Fruit fly (Drosophila melanogaster) whole organism, embryonic: ENCODE measurements around the gene CG7483.

Experiments
- Bgb ChIP-seq: fragments of 200-800 bp; sonication (Bioruptor generic); IDR thresholded peaks from 2 replicates; pipeline ENCODE4 v1.3.6; 2022; ENCODE audit warnings: missing biosample characterization, missing genetic modification characterization; ENCODE audit not compliant: partially characterized antibody
- CG10274 ChIP-seq: fragments of 200-800 bp; sonication (Bioruptor generic); optimal IDR thresholded peaks from 3 replicates; lab custom pipeline; 2017; ENCODE audit warnings: missing biosample characterization, mild to moderate bottlenecking, missing genetic modification characterization
- CG11085 ChIP-seq: fragments of 200-800 bp; sonication (Bioruptor generic); IDR thresholded peaks from 2 replicates; pipeline ENCODE4 v1.3.6; 2022; ENCODE audit warnings: missing biosample characterization, missing genetic modification characterization
- CG11247 ChIP-seq: fragments of 200-800 bp; sonication (Bioruptor generic); IDR thresholded peaks from 2 replicates; pipeline ENCODE4 v1.3.6; 2022; ENCODE audit warnings: missing biosample characterization, missing genetic modification characterization
- CG12155 ChIP-seq: fragments of 200-800 bp; sonication (Bioruptor generic); optimal IDR thresholded peaks from 3 replicates; lab custom pipeline; 2016; ENCODE audit warnings: missing biosample characterization, missing genetic modification characterization
- CG13287 ChIP-seq: fragments of 200-800 bp; sonication (Bioruptor generic); IDR thresholded peaks from 2 replicates; pipeline ENCODE4 v1.3.6; 2022; ENCODE audit warnings: missing biosample characterization, missing genetic modification characterization; ENCODE audit not compliant: partially characterized antibody
- CG1603 ChIP-seq: fragments of 200-800 bp; sonication (Bioruptor generic); optimal IDR thresholded peaks from 2 replicates; lab custom pipeline; 2019; ENCODE audit warnings: missing biosample characterization, mild to moderate bottlenecking, missing genetic modification characterization, moderate library complexity
- CG16779 ChIP-seq: fragments of 200-800 bp; sonication (Bioruptor generic); IDR thresholded peaks from 2 replicates; pipeline ENCODE4 v1.3.6; 2022; ENCODE audit warnings: missing biosample characterization, missing genetic modification characterization
- CG17829 ChIP-seq: fragments of 200-800 bp; optimal IDR thresholded peaks from 2 replicates; lab custom pipeline; 2019; ENCODE audit warnings: missing biosample characterization, mild to moderate bottlenecking, missing genetic modification characterization, moderate library complexity
- CG17912 ChIP-seq: fragments of 200-800 bp; sonication (Bioruptor generic); optimal IDR thresholded peaks from 2 replicates; lab custom pipeline; 2018; ENCODE audit warnings: missing biosample characterization, mild to moderate bottlenecking, missing genetic modification characterization
- CG1832 ChIP-seq: fragments of 200-800 bp; sonication (Bioruptor generic); optimal IDR thresholded peaks from 2 replicates; lab custom pipeline; 2017; ENCODE audit warnings: missing biosample characterization, mild to moderate bottlenecking, missing genetic modification characterization, inconsistent platforms
- CG18599 ChIP-seq: fragments of 200-800 bp; sonication (Bioruptor generic); optimal IDR thresholded peaks from 3 replicates; lab custom pipeline; 2017; ENCODE audit warnings: missing biosample characterization, missing genetic modification characterization, mild to moderate bottlenecking, moderate library complexity, missing genetic modification reagents
- CG2116 ChIP-seq: fragments of 200-800 bp; sonication (Bioruptor generic); optimal IDR thresholded peaks from 3 replicates; lab custom pipeline; 2018; ENCODE audit warnings: missing biosample characterization, mild to moderate bottlenecking, missing genetic modification characterization
- CG2199 ChIP-seq: fragments of 200-800 bp; sonication (Bioruptor generic); IDR thresholded peaks from 3 replicates; pipeline ENCODE4 v1.3.6; 2022; ENCODE audit warnings: missing biosample characterization, missing genetic modification characterization
- CG33213 ChIP-seq: fragments of 200-800 bp; sonication (Bioruptor generic); optimal IDR thresholded peaks from 3 replicates; lab custom pipeline; 2016; ENCODE audit warnings: missing biosample characterization, missing genetic modification characterization
- CG34376 ChIP-seq: fragments of 200-800 bp; sonication (Bioruptor generic); optimal IDR thresholded peaks from 2 replicates; lab custom pipeline; 2018; ENCODE audit warnings: missing biosample characterization, mild to moderate bottlenecking, missing genetic modification characterization
- CG4360 ChIP-seq: fragments of 200-800 bp; sonication (Bioruptor generic); IDR thresholded peaks from 2 replicates; pipeline ENCODE4 v1.3.6; 2022; ENCODE audit warnings: missing biosample characterization, missing genetic modification characterization
- CG6683 ChIP-seq: fragments of 200-800 bp; sonication (Bioruptor generic); optimal IDR thresholded peaks from 2 replicates; lab custom pipeline; 2017; ENCODE audit warnings: missing biosample characterization, mild to moderate bottlenecking, missing genetic modification characterization, missing genetic modification reagents
- CG7372 ChIP-seq: fragments of 200-800 bp; sonication (Bioruptor generic); IDR thresholded peaks from 2 replicates; pipeline ENCODE4 v1.3.6; 2022; ENCODE audit warnings: missing biosample characterization, missing genetic modification characterization
- CG9797 ChIP-seq: fragments of 200-800 bp; sonication (Bioruptor generic); optimal IDR thresholded peaks from 3 replicates; lab custom pipeline; 2018; ENCODE audit warnings: missing biosample characterization, mild to moderate bottlenecking, missing genetic modification characterization
- CoRest ChIP-seq: fragments of 200-800 bp; sonication (Bioruptor generic); optimal IDR thresholded peaks from 3 replicates; lab custom pipeline; 2018; ENCODE audit warnings: missing biosample characterization, mild to moderate bottlenecking, missing genetic modification characterization, moderate library complexity
- Dad ChIP-seq: fragments of 200-800 bp; sonication (Bioruptor generic); optimal IDR thresholded peaks from 3 replicates; lab custom pipeline; 2016; ENCODE audit warnings: missing biosample characterization, missing genetic modification characterization
- Dip3 ChIP-seq: fragments of 200-800 bp; sonication (Bioruptor generic); optimal IDR thresholded peaks from 3 replicates; lab custom pipeline; 2016; ENCODE audit warnings: missing biosample characterization, missing genetic modification characterization
- Ets65A ChIP-seq: fragments of 200-800 bp; sonication (Bioruptor generic); peaks from one replicate; lab custom pipeline; 2016; ENCODE audit warnings: missing biosample characterization, missing genetic modification characterization
- GATAe ChIP-seq: fragments of 200-800 bp; sonication (Bioruptor generic); conservative IDR thresholded peaks from 2 replicates; pipeline ENCODE4 v1.3.6; 2022; ENCODE audit warnings: missing biosample characterization, missing genetic modification characterization
- HLH4C ChIP-seq: fragments of 200-800 bp; sonication (Bioruptor generic); IDR thresholded peaks from 3 replicates; pipeline ENCODE4 v1.3.6; 2022; ENCODE audit warnings: missing biosample characterization, missing genetic modification characterization; ENCODE audit not compliant: partially characterized antibody
- Hmr ChIP-seq: fragments of 200-800 bp; sonication (Bioruptor generic); optimal IDR thresholded peaks from 3 replicates; lab custom pipeline; 2017; ENCODE audit warnings: mild to moderate bottlenecking, missing biosample characterization, missing genetic modification reagents, missing genetic modification characterization
- Lhr ChIP-seq: fragments of 200-800 bp; sonication (Bioruptor generic); optimal IDR thresholded peaks from 3 replicates; lab custom pipeline; 2017; ENCODE audit warnings: mild to moderate bottlenecking, missing biosample characterization, missing genetic modification reagents, missing genetic modification characterization
- Max ChIP-seq: fragments of 200-800 bp; sonication (Bioruptor generic); optimal IDR thresholded peaks from 2 replicates; lab custom pipeline; 2016; ENCODE audit warnings: missing biosample characterization, mild to moderate bottlenecking, missing genetic modification characterization
- Oli ChIP-seq: fragments of 200-800 bp; sonication (Bioruptor generic); optimal IDR thresholded peaks from 2 replicates; lab custom pipeline; 2018; ENCODE audit warnings: missing biosample characterization, mild to moderate bottlenecking, missing genetic modification characterization, moderate library complexity
- Taf1 ChIP-seq: fragments of 200-800 bp; sonication (Bioruptor generic); IDR thresholded peaks from 2 replicates; pipeline ENCODE4 v1.3.6; 2022; ENCODE audit warnings: missing biosample characterization, missing genetic modification characterization
- Vsx1 ChIP-seq: fragments of 200-800 bp; sonication (Bioruptor generic); optimal IDR thresholded peaks from 2 replicates; lab custom pipeline; 2017; ENCODE audit warnings: missing biosample characterization, mild to moderate bottlenecking, missing genetic modification characterization, missing genetic modification reagents
- btn ChIP-seq: fragments of 200-800 bp; sonication (Bioruptor generic); optimal IDR thresholded peaks from 2 replicates; lab custom pipeline; 2016; ENCODE audit warnings: missing biosample characterization, missing genetic modification characterization
- eve ChIP-seq, 2 experiments: fragments of >200 bp; optimal IDR thresholded peaks; 2 replicates each; lab custom pipeline; 2017; ENCODE audit warnings: missing biosample characterization in 2 of 2, missing genetic modification characterization in 2 of 2
- exex ChIP-seq: fragments of 200-800 bp; sonication (Bioruptor generic); optimal IDR thresholded peaks from 4 replicates; lab custom pipeline; 2018; ENCODE audit warnings: missing biosample characterization, mild to moderate bottlenecking, missing genetic modification characterization, moderate library complexity
- grau ChIP-seq: fragments of 200-800 bp; optimal IDR thresholded peaks from 3 replicates; lab custom pipeline; 2019; ENCODE audit warnings: missing biosample characterization, mild to moderate bottlenecking, missing genetic modification characterization, moderate library complexity
- jumu ChIP-seq: fragments of 200-800 bp; sonication (Bioruptor generic); optimal IDR thresholded peaks from 3 replicates; lab custom pipeline; 2016; ENCODE audit warnings: missing biosample characterization, missing genetic modification characterization
- mld ChIP-seq: fragments of 200-800 bp; sonication (Bioruptor generic); IDR thresholded peaks from 3 replicates; pipeline ENCODE4 v1.3.6; 2022; ENCODE audit warnings: missing biosample characterization, missing genetic modification characterization; ENCODE audit not compliant: partially characterized antibody
- nerfin-2 ChIP-seq: fragments of 200-800 bp; sonication (Bioruptor generic); IDR thresholded peaks from 2 replicates; pipeline ENCODE4 v1.3.6; 2022; ENCODE audit warnings: missing biosample characterization, missing genetic modification characterization; ENCODE audit not compliant: partially characterized antibody
- nmo ChIP-seq: fragments of 200-800 bp; sonication (Bioruptor generic); optimal IDR thresholded peaks from 2 replicates; lab custom pipeline; 2018; ENCODE audit warnings: missing biosample characterization, mild to moderate bottlenecking, missing genetic modification characterization, moderate library complexity
- pita ChIP-seq: fragments of 200-800 bp; sonication (Bioruptor generic); optimal IDR thresholded peaks from 2 replicates; lab custom pipeline; 2017; ENCODE audit warnings: missing biosample characterization, mild to moderate bottlenecking, missing genetic modification characterization
- run ChIP-seq: fragments of 200-800 bp; sonication (Bioruptor generic); optimal IDR thresholded peaks from 3 replicates; lab custom pipeline; 2018; ENCODE audit warnings: missing biosample characterization, mild to moderate bottlenecking, missing genetic modification characterization
- sens ChIP-seq: fragments of 200-800 bp; sonication (Bioruptor generic); peaks from one replicate; lab custom pipeline; 2016; ENCODE audit warnings: missing biosample characterization, missing genetic modification characterization
- ssp ChIP-seq: fragments of 200-800 bp; sonication (Bioruptor generic); IDR thresholded peaks from 2 replicates; pipeline ENCODE4 v1.3.6; 2022; ENCODE audit warnings: missing biosample characterization, missing genetic modification characterization
- vfl ChIP-seq: fragments of 200-800 bp; sonication (Bioruptor generic); optimal IDR thresholded peaks from 2 replicates; lab custom pipeline; 2016; ENCODE audit warnings: missing biosample characterization, missing genetic modification characterization

CG7483 gene

dm6 chr3R:8290940-8291339 is 22.1 kb upstream of the CG7483 start, which contains the start of gene CG31464:
CG31464 (plus strand) TSS chr3R:8291240.
- TF ChIP-seq eve (GFP tag; optimal IDR thresholded peaks at IDR 0.05; lab: Kevin White, UChicago) = no peak
- peak; percentile 33 for TF ChIP-seq sens (GFP tag; lab: Kevin White, UChicago)
- TF ChIP-seq, all 482 proteins: peak for 1

- TF ChIP-seq exex (tag; lab: Kevin White, UChicago) (peak; percentile 81), btn (GFP tag; lab: Kevin White, UChicago) (no peak), GATAe (GFP tag; lab: Robert Waterston, UW) (0 out of 2 replicates have a peak, but pooled peaks have one; percentile 11), CG13287 (GFP tag; lab: Robert Waterston, UW) (no peak), nmo (no peak), Dip3 (GFP tag; lab: Kevin White, UChicago) (no peak), mld (GFP tag; lab: Robert Waterston, UW) (no peak), Taf1 (GFP tag; lab: Robert Waterston, UW) (no peak), CG18599 (GFP tag; lab: Kevin White, UChicago) (no peak), CG16779 (no peak), run (no peak), Oli (no peak), CG34376 (GFP tag; lab: Kevin White, UChicago) (peak; percentile 61)
Measured at dm6 chr3R:8292034-8292433, 21.0 kb upstream of the CG7483 start, which contains the start of gene CG31463. CG31463 (plus strand) TSS chr3R:8292335.

- TF ChIP-seq nerfin-2 (GFP tag; lab: Robert Waterston, UW) (0 out of 2 replicates have a peak, but pooled peaks have one; percentile 12), Ets65A (GFP tag; lab: Kevin White, UChicago) (peak; percentile 95), CG6683 (GFP tag; lab: Kevin White, UChicago) (no peak), vfl (GFP tag; lab: Kevin White, UChicago) (peak; percentile 43), Hmr (GFP tag; lab: Kevin White, UChicago) (peak; percentile 71), grau (tag; lab: Kevin White, UChicago) (peak; percentile 30), CG9797 (GFP tag; lab: Kevin White, UChicago) (peak; percentile 47), CG33213 (GFP tag; lab: Kevin White, UChicago) (peak; percentile 58), Bgb (GFP tag; lab: Robert Waterston, UW) (0 out of 2 replicates have a peak, but pooled peaks have one; percentile 23), CG17829 (tag; lab: Kevin White, UChicago) (peak; percentile 45), CG10274 (no peak), Max (GFP tag; lab: Kevin White, UChicago) (peak; percentile 8), ssp (GFP tag; lab: Robert Waterston, UW) (no peak), Vsx1 (no peak), CG4360 (GFP tag; lab: Robert Waterston, UW) (no peak), HLH4C (GFP tag; lab: Robert Waterston, UW) (peak; percentile 15; the same call in 1 of the 3 replicates), CG17912 (GFP tag; lab: Kevin White, UChicago) (peak; percentile 22), CG2199 (GFP tag; lab: Robert Waterston, UW) (peak; percentile 51; the same call in 1 of the 3 replicates), Lhr (GFP tag; lab: Kevin White, UChicago) (peak; percentile 86), CG12155 (GFP tag; lab: Kevin White, UChicago) (peak; percentile 35), CG11247 (GFP tag; lab: Robert Waterston, UW) (no peak), Dad (GFP tag; lab: Kevin White, UChicago) (peak; percentile 34), CG1832 (GFP tag; lab: Kevin White, UChicago) (no peak), CG1603 (tag; lab: Kevin White, UChicago) (peak; percentile 89), CG2116 (GFP tag; lab: Kevin White, UChicago) (peak; percentile 71), CG11085 (no peak), pita (GFP tag; lab: Kevin White, UChicago) (peak; percentile 94), jumu (GFP tag; lab: Kevin White, UChicago) (peak; percentile 21), CoRest (peak; percentile 45), CG7372 (GFP tag; lab: Robert Waterston, UW) (no peak)
Measured at dm6 chr3R:8300928-8301752, 11.9 kb upstream of the CG7483 start, which contains the start of the genes CG9626 and mRpL1. CG9626 (minus strand) TSS chr3R:8300978. mRpL1 (plus strand) TSS chr3R:8301440.
